Fruit fly (Drosophila melanogaster): ENCODE data around the gene Grp170.

The Grp170 gene

DNA sequence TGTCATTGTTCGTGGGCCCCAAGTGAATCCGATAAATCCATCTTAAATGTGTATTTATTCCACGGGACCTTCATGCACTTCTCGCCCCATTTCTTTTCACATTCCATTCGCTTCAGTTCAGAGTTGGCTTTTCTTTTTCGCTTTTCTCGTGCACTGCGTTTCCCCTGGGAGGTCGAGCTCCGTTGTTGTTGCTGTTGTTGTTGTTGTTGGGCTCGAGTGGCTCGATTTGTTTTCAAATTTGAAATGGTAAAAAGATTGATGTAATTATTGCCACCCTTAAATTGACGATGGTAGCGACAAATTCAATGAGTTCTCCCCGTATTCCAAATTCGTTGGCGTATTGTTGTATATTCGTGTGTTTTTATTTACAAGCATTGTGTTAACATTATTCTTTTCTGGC, 46.0 kb upstream of the Grp170 start:
- no peak for TF ChIP-seq Hnf4 (GFP tag; optimal IDR thresholded peaks at IDR 0.05)
- no peak for TF ChIP-seq Hr78 (GFP tag; optimal IDR thresholded peaks at IDR 0.05)
- no peak for TF ChIP-seq fru (GFP tag; optimal IDR thresholded peaks at IDR 0.05)
- no peak for TF ChIP-seq Dfd (GFP tag; optimal IDR thresholded peaks at IDR 0.05)
- no peak for TF ChIP-seq HLH106 (tag; optimal IDR thresholded peaks at IDR 0.05)
- no peak for TF ChIP-seq GATAd (GFP tag; optimal IDR thresholded peaks at IDR 0.05)
- no peak for TF ChIP-seq foxo (GFP tag; optimal IDR thresholded peaks at IDR 0.05)
- TF ChIP-seq CrebA (GFP tag; optimal IDR thresholded peaks at IDR 0.05; ENCODE audit: borderline replicate concordance), result no peak
- no peak for TF ChIP-seq jim (GFP tag; optimal IDR thresholded peaks at IDR 0.05)
- TF ChIP-seq dl (GFP tag; optimal IDR thresholded peaks at IDR 0.05; ENCODE audit: insufficient read depth in 1 of 2, partially characterized antibody in 2 of 2), result no peak
- TF ChIP-seq sage (GFP tag; optimal IDR thresholded peaks at IDR 0.05), result no peak
- TF ChIP-seq woc (GFP tag; optimal IDR thresholded peaks at IDR 0.05), result no peak
- TF ChIP-seq Hr83 (GFP tag; optimal IDR thresholded peaks at IDR 0.05; ENCODE audit: poor library complexity, severe bottlenecking), result no peak
- TF ChIP-seq dmrt93B (GFP tag; optimal IDR thresholded peaks at IDR 0.05), result no peak
- TF ChIP-seq tai (GFP tag; optimal IDR thresholded peaks at IDR 0.05), result no peak

dm6 chrX:2319783-2320182, 44.9 kb upstream of the Grp170 start:
- TF ChIP-seq dsf (GFP tag; optimal IDR thresholded peaks at IDR 0.05; ENCODE audit: borderline replicate concordance) (no peak), HLH106 (tag; optimal IDR thresholded peaks at IDR 0.05) (no peak), foxo (GFP tag; optimal IDR thresholded peaks at IDR 0.05) (no peak), lola (GFP tag; optimal IDR thresholded peaks at IDR 0.05) (no peak), jim (GFP tag; optimal IDR thresholded peaks at IDR 0.05) (no peak), tai (GFP tag; optimal IDR thresholded peaks at IDR 0.05) (no peak), ey (GFP tag; optimal IDR thresholded peaks at IDR 0.05) (no peak), pan (optimal IDR thresholded peaks at IDR 0.05) (no peak), CG9705 (GFP tag; optimal IDR thresholded peaks at IDR 0.05) (no peak), Vsx2 (GFP tag; optimal IDR thresholded peaks at IDR 0.05; ENCODE audit: partially characterized antibody) (no peak)

- peak; percentile 79 for TF ChIP-seq fru (GFP tag; optimal IDR thresholded peaks at IDR 0.05)
- TF ChIP-seq brk (GFP tag; optimal IDR thresholded peaks at IDR 0.05), result no peak
- peak; percentile 58 for TF ChIP-seq woc (GFP tag; optimal IDR thresholded peaks at IDR 0.05)
- peak; percentile 65 for TF ChIP-seq HLH106 (tag; optimal IDR thresholded peaks at IDR 0.05)
- no peak for TF ChIP-seq Myc (optimal IDR thresholded peaks at IDR 0.05)
- TF ChIP-seq pan (optimal IDR thresholded peaks at IDR 0.05), result no peak
- peak; percentile 26 for TF ChIP-seq Sp1 (GFP tag; optimal IDR thresholded peaks at IDR 0.05)
- no peak for TF ChIP-seq sv (GFP tag; optimal IDR thresholded peaks at IDR 0.05)
- no peak for TF ChIP-seq Dif (GFP tag; optimal IDR thresholded peaks at IDR 0.05; ENCODE audit: partially characterized antibody)
- TF ChIP-seq rgr (GFP tag; optimal IDR thresholded peaks at IDR 0.05), result peak; percentile 54
- no peak for TF ChIP-seq Jra (GFP tag; optimal IDR thresholded peaks at IDR 0.05)
- TF ChIP-seq CG9705 (GFP tag; optimal IDR thresholded peaks at IDR 0.05), result no peak
- peak in 1 of 2 experiments; percentile 81 for TF ChIP-seq foxo (GFP tag; optimal IDR thresholded peaks at IDR 0.05)
- no peak for TF ChIP-seq dl (GFP tag; optimal IDR thresholded peaks at IDR 0.05; ENCODE audit: insufficient read depth in 1 of 2, partially characterized antibody in 2 of 2)
- peak; percentile 29 for TF ChIP-seq psq (GFP tag; optimal IDR thresholded peaks at IDR 0.05)
- no peak for TF ChIP-seq sage (GFP tag; optimal IDR thresholded peaks at IDR 0.05)
- TF ChIP-seq tai (GFP tag; optimal IDR thresholded peaks at IDR 0.05), result no peak
- TF ChIP-seq h (GFP tag; optimal IDR thresholded peaks at IDR 0.05), result peak; percentile 57
- no peak for TF ChIP-seq Vsx2 (GFP tag; optimal IDR thresholded peaks at IDR 0.05; ENCODE audit: partially characterized antibody)
- no peak for TF ChIP-seq Mio (GFP tag; optimal IDR thresholded peaks at IDR 0.05)
- TF ChIP-seq CrebA (GFP tag; optimal IDR thresholded peaks at IDR 0.05; ENCODE audit: borderline replicate concordance), result no peak
- peak; percentile 63 for TF ChIP-seq br (GFP tag; optimal IDR thresholded peaks at IDR 0.05)
- peak; percentile 52 for TF ChIP-seq dmrt93B (GFP tag; optimal IDR thresholded peaks at IDR 0.05)
- TF ChIP-seq N (GFP tag; optimal IDR thresholded peaks at IDR 0.05), result no peak
- TF ChIP-seq lola (GFP tag; optimal IDR thresholded peaks at IDR 0.05), result no peak
- peak; percentile 68 for TF ChIP-seq ey (GFP tag; optimal IDR thresholded peaks at IDR 0.05)
- TF ChIP-seq dsf (GFP tag; optimal IDR thresholded peaks at IDR 0.05; ENCODE audit: borderline replicate concordance), result no peak
- TF ChIP-seq Rel (GFP tag; optimal IDR thresholded peaks at IDR 0.05), result no peak
- no peak for TF ChIP-seq Rel (tag; optimal IDR thresholded peaks at IDR 0.05)
- no peak for TF ChIP-seq usp (GFP tag; optimal IDR thresholded peaks at IDR 0.05)
- TF ChIP-seq Abd-B (GFP tag; optimal IDR thresholded peaks at IDR 0.05), result no peak
- no peak for TF ChIP-seq Hr78 (GFP tag; optimal IDR thresholded peaks at IDR 0.05)
- no peak for TF ChIP-seq Hr83 (GFP tag; optimal IDR thresholded peaks at IDR 0.05; ENCODE audit: poor library complexity, severe bottlenecking)
- TF ChIP-seq GATAd (GFP tag; optimal IDR thresholded peaks at IDR 0.05), result no peak
- peak; percentile 41 for TF ChIP-seq Hnf4 (GFP tag; optimal IDR thresholded peaks at IDR 0.05)
- TF ChIP-seq OdsH (GFP tag; optimal IDR thresholded peaks at IDR 0.05), result peak; percentile 36
These were observed 43.5 kb upstream of the Grp170 start for dm6 chrX:2318369-2318768.

Data from whole organism, wandering third instar larva.